Worm (Caenorhabditis elegans): ENCODE data around the gene W02B12.11.

ce11 chrII:11451738-11452137 is 21.9 kb upstream of the W02B12.11 start:
- TF ChIP-seq nhr-48 (tag; optimal IDR thresholded peaks at IDR 0.05): no peak
- TF ChIP-seq snpc-4 (tag; optimal IDR thresholded peaks at IDR 0.05): no peak
